Worm (Caenorhabditis elegans) whole organism, mixed stage, embryonic: ENCODE measurements around the gene C28H8.3.

Experiments
- M03D4.4 ChIP-seq: sonication (generic microtip); optimal IDR thresholded peaks from 2 replicates; lab custom pipeline; 2017; ENCODE audit warnings: mild to moderate bottlenecking, missing genetic modification characterization, missing compliant biosample characterization
- bed-3 ChIP-seq: fragments of 200-800 bp; sonication (Bioruptor generic); optimal IDR thresholded peaks from 3 replicates; lab custom pipeline; 2018; ENCODE audit warnings: mild to moderate bottlenecking, missing genetic modification characterization, moderate library complexity, missing compliant biosample characterization
- blmp-1 ChIP-seq: fragments of 150-350 bp; optimal IDR thresholded peaks from 2 replicates; lab custom pipeline; 2014; ENCODE audit warnings: missing biosample characterization, missing genetic modification characterization
- ceh-39 ChIP-seq: fragments of 150-350 bp; optimal IDR thresholded peaks from 2 replicates; lab custom pipeline; 2014; ENCODE audit warnings: missing biosample characterization, missing genetic modification characterization
- ceh-43 ChIP-seq: fragments of 200-800 bp; sonication (Bioruptor generic); optimal IDR thresholded peaks from 2 replicates; lab custom pipeline; 2018; ENCODE audit warnings: mild to moderate bottlenecking, missing genetic modification characterization, moderate library complexity, missing compliant biosample characterization
- ceh-83 ChIP-seq: fragments of 200-800 bp; sonication (Bioruptor generic); optimal IDR thresholded peaks from 2 replicates; lab custom pipeline; 2018; ENCODE audit warnings: mild to moderate bottlenecking, missing genetic modification characterization, missing compliant biosample characterization
- ces-1 ChIP-seq: fragments of 150-350 bp; optimal IDR thresholded peaks from 2 replicates; lab custom pipeline; 2014; ENCODE audit warnings: missing biosample characterization, missing genetic modification reagents, missing genetic modification characterization
- cnd-1 ChIP-seq: fragments of 200-800 bp; sonication (Bioruptor generic); optimal IDR thresholded peaks from 2 replicates; lab custom pipeline; 2018; ENCODE audit warnings: mild to moderate bottlenecking, missing genetic modification characterization, missing compliant biosample characterization
- drap-1 ChIP-seq: fragments of 200-800 bp; sonication (Bioruptor generic); optimal IDR thresholded peaks from 3 replicates; lab custom pipeline; 2018; ENCODE audit warnings: mild to moderate bottlenecking, missing genetic modification characterization, missing compliant biosample characterization
- elt-1 ChIP-seq: sonication (generic microtip); optimal IDR thresholded peaks from 2 replicates; lab custom pipeline; 2017; ENCODE audit warnings: missing genetic modification characterization, mild to moderate bottlenecking, missing compliant biosample characterization, antibody characterized with exemption, moderate library complexity, borderline replicate concordance; ENCODE audit not compliant: insufficient read depth
- elt-3 ChIP-seq: fragments of 150-350 bp; optimal IDR thresholded peaks from 2 replicates; lab custom pipeline; 2014; ENCODE audit warnings: missing biosample characterization, missing genetic modification characterization
- flh-1 ChIP-seq: fragments of 200-800 bp; sonication (Bioruptor generic); optimal IDR thresholded peaks from 2 replicates; lab custom pipeline; 2018; ENCODE audit warnings: mild to moderate bottlenecking, missing genetic modification characterization, moderate library complexity, missing compliant biosample characterization
- ham-2 ChIP-seq: fragments of 200-800 bp; sonication (Bioruptor generic); optimal IDR thresholded peaks from 2 replicates; lab custom pipeline; 2018; ENCODE audit warnings: mild to moderate bottlenecking, missing genetic modification characterization, missing compliant biosample characterization
- hlh-1 ChIP-seq: fragments of 150-350 bp; optimal IDR thresholded peaks from 2 replicates; lab custom pipeline; 2014; ENCODE audit warnings: missing biosample characterization, missing genetic modification reagents, missing genetic modification characterization
- lin-13 ChIP-seq: fragments of 150-350 bp; optimal IDR thresholded peaks from 2 replicates; lab custom pipeline; 2014; ENCODE audit warnings: missing biosample characterization, missing genetic modification characterization
- lin-32 ChIP-seq: fragments of 200-800 bp; sonication (Bioruptor generic); optimal IDR thresholded peaks from 2 replicates; lab custom pipeline; 2018; ENCODE audit warnings: mild to moderate bottlenecking, missing genetic modification characterization, missing compliant biosample characterization
- lsy-2 ChIP-seq: fragments of 150-350 bp; optimal IDR thresholded peaks from 2 replicates; lab custom pipeline; 2014; ENCODE audit warnings: missing biosample characterization, missing genetic modification characterization
- mab-5 ChIP-seq: fragments of 150-350 bp; optimal IDR thresholded peaks from 2 replicates; lab custom pipeline; 2014; ENCODE audit warnings: missing biosample characterization, missing genetic modification characterization
- mep-1 ChIP-seq: fragments of 150-350 bp; optimal IDR thresholded peaks from 2 replicates; lab custom pipeline; 2017; ENCODE audit warnings: missing biosample characterization, missing genetic modification reagents, missing genetic modification characterization, inconsistent platforms
- mls-2 ChIP-seq: sonication (generic microtip); optimal IDR thresholded peaks from 2 replicates; lab custom pipeline; 2016; ENCODE audit warnings: mild to moderate bottlenecking, missing genetic modification characterization, moderate library complexity, missing compliant biosample characterization
- nhr-12 ChIP-seq: fragments of 150-350 bp; optimal IDR thresholded peaks from 2 replicates; lab custom pipeline; 2014; ENCODE audit warnings: missing biosample characterization, missing genetic modification characterization
- nhr-2 ChIP-seq: fragments of 150-350 bp; optimal IDR thresholded peaks from 2 replicates; lab custom pipeline; 2014; ENCODE audit warnings: missing biosample characterization, missing genetic modification characterization
- nhr-237 ChIP-seq: fragments of 150-350 bp; optimal IDR thresholded peaks from 2 replicates; lab custom pipeline; 2014; ENCODE audit warnings: missing biosample characterization, missing genetic modification characterization
- nhr-28 ChIP-seq: fragments of 150-350 bp; optimal IDR thresholded peaks from 2 replicates; lab custom pipeline; 2014; ENCODE audit warnings: missing biosample characterization, missing genetic modification characterization
- nhr-76 ChIP-seq: sonication (generic microtip); optimal IDR thresholded peaks from 2 replicates; lab custom pipeline; 2017; ENCODE audit warnings: missing biosample characterization, missing genetic modification characterization
- pha-4 ChIP-seq: fragments of 150-350 bp; optimal IDR thresholded peaks from 2 replicates; lab custom pipeline; 2018; ENCODE audit warnings: missing biosample characterization, missing genetic modification reagents, missing genetic modification characterization
- sem-2 ChIP-seq: fragments of 200-800 bp; sonication (Bioruptor generic); optimal IDR thresholded peaks from 2 replicates; lab custom pipeline; 2018; ENCODE audit warnings: mild to moderate bottlenecking, missing genetic modification characterization, missing compliant biosample characterization
- snpc-4 ChIP-seq: fragments of 150-350 bp; optimal IDR thresholded peaks from 2 replicates; lab custom pipeline; 2014; ENCODE audit warnings: missing biosample characterization, missing genetic modification characterization
- sptf-1 ChIP-seq: sonication (generic microtip); optimal IDR thresholded peaks from 2 replicates; lab custom pipeline; 2017; ENCODE audit warnings: mild to moderate bottlenecking, missing genetic modification characterization, moderate library complexity, missing compliant biosample characterization
- tbx-8 ChIP-seq: fragments of 200-800 bp; sonication (Bioruptor generic); optimal IDR thresholded peaks from 2 replicates; lab custom pipeline; 2018; ENCODE audit warnings: mild to moderate bottlenecking, missing genetic modification characterization, moderate library complexity, missing compliant biosample characterization
- unc-120 ChIP-seq: sonication (generic microtip); optimal IDR thresholded peaks from 2 replicates; lab custom pipeline; 2017; ENCODE audit warnings: missing genetic modification characterization, missing compliant biosample characterization; ENCODE audit not compliant: poor library complexity, severe bottlenecking
- unc-39 ChIP-seq: fragments of 150-350 bp; optimal IDR thresholded peaks from 2 replicates; lab custom pipeline; 2014; ENCODE audit warnings: missing biosample characterization, missing genetic modification characterization
- unc-62 ChIP-seq: fragments of 150-350 bp; optimal IDR thresholded peaks from 2 replicates; lab custom pipeline; 2014; ENCODE audit warnings: missing biosample characterization, missing genetic modification reagents, missing genetic modification characterization
- zip-8 ChIP-seq: fragments of 150-350 bp; optimal IDR thresholded peaks from 2 replicates; lab custom pipeline; 2014; ENCODE audit warnings: missing biosample characterization, missing genetic modification characterization
- ztf-11 ChIP-seq: fragments of 150-350 bp; optimal IDR thresholded peaks from 2 replicates; lab custom pipeline; 2014; ENCODE audit warnings: missing biosample characterization, missing genetic modification characterization

The C28H8.3 gene

DNA sequence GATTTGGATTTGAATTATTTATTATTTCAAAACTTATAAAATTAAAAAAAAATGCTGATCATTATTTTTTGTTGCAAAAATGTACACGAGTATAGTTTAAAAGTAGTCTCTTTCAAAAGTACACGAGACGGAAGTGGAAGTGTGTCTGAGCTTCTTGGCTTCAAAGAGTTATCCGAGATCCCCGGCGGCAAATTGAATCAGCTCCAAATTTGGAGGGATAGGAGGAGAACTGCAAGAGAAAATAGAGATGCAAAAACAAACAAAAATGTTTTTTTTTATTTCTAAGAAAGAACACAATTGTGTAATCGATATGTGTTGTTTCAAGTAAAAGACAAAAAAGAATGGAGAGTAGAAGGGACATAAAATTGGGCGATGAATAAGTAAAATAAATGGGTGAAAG, 5.9 kb upstream of the C28H8.3 start:
- TF ChIP-seq ces-1 (GFP tag; lab: Kevin White, UChicago) = peak; percentile 82
- no peak for TF ChIP-seq zip-8 (tag; lab: Kevin White, UChicago)
- no peak for TF ChIP-seq unc-39 (tag; lab: Kevin White, UChicago)
- TF ChIP-seq ztf-11 (tag; lab: Kevin White, UChicago) = no peak

DNA sequence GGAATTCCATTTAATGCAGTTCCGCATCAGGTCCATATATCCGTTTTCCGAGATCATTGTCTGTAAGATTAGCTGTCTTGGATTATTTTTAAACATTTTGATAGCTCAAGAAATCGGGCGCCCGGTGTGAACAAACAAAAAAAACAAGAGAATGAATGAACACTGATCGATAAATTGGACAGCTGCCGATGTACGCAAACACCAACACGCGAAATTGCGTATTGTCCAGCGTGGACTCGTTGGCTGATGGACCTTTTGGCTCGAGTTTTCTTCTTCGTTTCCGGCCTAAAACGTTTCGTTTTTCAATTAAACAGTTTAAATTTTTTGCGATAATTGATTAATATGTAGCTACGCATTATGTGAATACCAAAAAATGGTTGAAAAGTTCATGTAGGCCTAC, 2.4 kb upstream of the C28H8.3 start, which contains the start of gene dpff-1:
Gene dpff-1 (minus strand): TSS at position 288 of the 400 bp plus-strand sequence.
- TF ChIP-seq unc-39 (tag; lab: Kevin White, UChicago) (no peak), hlh-1 (tag; lab: Kevin White, UChicago) (peak; percentile 70), blmp-1 (tag; lab: Kevin White, UChicago) (no peak), lin-32 (GFP tag; lab: Kevin White, UChicago) (no peak), nhr-28 (no peak), ham-2 (GFP tag; lab: Kevin White, UChicago) (no peak), zip-8 (tag; lab: Kevin White, UChicago) (no peak), nhr-2 (tag; lab: Kevin White, UChicago) (no peak), nhr-76 (tag; lab: Kevin White, UChicago) (no peak), pha-4 (tag; lab: Kevin White, UChicago) (peak; percentile 29), nhr-237 (tag; lab: Kevin White, UChicago) (no peak), drap-1 (no peak), tbx-8 (no peak), ces-1 (GFP tag; lab: Kevin White, UChicago) (no peak), elt-3 (tag; lab: Kevin White, UChicago) (no peak), mab-5 (no peak), flh-1 (GFP tag; lab: Kevin White, UChicago) (no peak), ceh-83 (no peak), unc-120 (tag; lab: Kevin White, UChicago) (no peak), bed-3 (GFP tag; lab: Kevin White, UChicago) (no peak), snpc-4 (tag; lab: Kevin White, UChicago) (no peak), M03D4.4 (no peak), mep-1 (peak; percentile 2), cnd-1 (tag; lab: Kevin White, UChicago) (peak; percentile 7), mls-2 (tag; lab: Kevin White, UChicago) (no peak), ceh-39 (tag; lab: Kevin White, UChicago) (peak; percentile 67), lsy-2 (no peak), lin-13 (tag; lab: Kevin White, UChicago) (peak; percentile 27), sptf-1 (tag; lab: Kevin White, UChicago) (no peak), unc-62 (GFP tag; lab: Kevin White, UChicago) (no peak), ztf-11 (tag; lab: Kevin White, UChicago) (no peak), elt-1 (tag; lab: Kevin White, UChicago) (no peak), sem-2 (no peak), ceh-43 (GFP tag; lab: Kevin White, UChicago) (peak; percentile 50), nhr-12 (no peak)

DNA sequence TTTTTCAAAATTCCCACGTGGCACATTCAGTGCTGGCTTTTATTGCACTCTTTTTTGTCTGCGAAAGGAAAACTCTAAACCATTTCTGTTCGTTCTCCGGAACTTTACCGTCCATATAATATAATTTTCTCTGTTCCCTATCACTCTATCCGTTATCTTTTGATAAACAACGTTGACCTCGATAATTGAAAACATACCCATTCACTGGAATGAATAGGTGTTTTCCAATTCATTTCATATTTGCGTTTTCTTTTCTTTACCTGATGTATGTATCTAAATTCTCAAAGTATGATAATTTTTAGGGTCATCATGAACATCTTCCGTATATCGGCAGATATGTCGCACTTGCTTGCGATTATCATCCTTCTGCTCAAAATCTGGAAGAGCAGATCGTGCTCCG, 1.8 kb upstream of the C28H8.3 start, which contains the start of gene erd-2.2:
Gene erd-2.2 (plus strand): TSS at position 301 of the 400 bp plus-strand sequence.
- TF ChIP-seq flh-1 (GFP tag; lab: Kevin White, UChicago) (no peak), nhr-2 (tag; lab: Kevin White, UChicago) (no peak), lin-32 (GFP tag; lab: Kevin White, UChicago) (no peak), nhr-76 (tag; lab: Kevin White, UChicago) (no peak), cnd-1 (tag; lab: Kevin White, UChicago) (no peak), ceh-83 (no peak), unc-62 (GFP tag; lab: Kevin White, UChicago) (no peak), drap-1 (no peak), ces-1 (GFP tag; lab: Kevin White, UChicago) (no peak), ztf-11 (tag; lab: Kevin White, UChicago) (no peak), mls-2 (tag; lab: Kevin White, UChicago) (no peak), lsy-2 (no peak), ceh-43 (GFP tag; lab: Kevin White, UChicago) (no peak), sem-2 (no peak), M03D4.4 (no peak), bed-3 (GFP tag; lab: Kevin White, UChicago) (no peak), sptf-1 (tag; lab: Kevin White, UChicago) (no peak)
- TF ChIP-seq, all 35 proteins: peak for 0
